Fruit fly (Drosophila melanogaster) whole organism, prepupa: ENCODE measurements around the gene CG5863.
A peak's percentile ranks its signal among the peaks of the same experiment; 100 is the strongest.

Experiments
- Blimp-1 ChIP-seq: fragments of 200-800 bp; sonication (Bioruptor generic); optimal IDR thresholded peaks from 3 replicates; lab custom pipeline; 2017; ENCODE audit warnings: missing biosample characterization, missing genetic modification characterization, mild to moderate bottlenecking, moderate library complexity, missing genetic modification reagents
- CG10631 ChIP-seq: fragments of 200-800 bp; sonication (Bioruptor generic); optimal IDR thresholded peaks from 2 replicates; lab custom pipeline; 2016; ENCODE audit warnings: missing biosample characterization, missing genetic modification characterization
- CG11294 ChIP-seq: fragments of 200-800 bp; sonication (Bioruptor generic); IDR thresholded peaks from 2 replicates; pipeline ENCODE4 v1.3.6; 2022; ENCODE audit warnings: missing biosample characterization, missing genetic modification characterization
- CG11762 ChIP-seq: fragments of 200-800 bp; sonication (Bioruptor generic); optimal IDR thresholded peaks from 3 replicates; lab custom pipeline; 2016; ENCODE audit warnings: missing biosample characterization, missing genetic modification characterization; ENCODE audit not compliant: insufficient read depth
- CG11902 ChIP-seq: fragments of 200-800 bp; sonication (Bioruptor generic); optimal IDR thresholded peaks from 3 replicates; lab custom pipeline; 2016; ENCODE audit warnings: missing biosample characterization, missing genetic modification characterization
- CG15336 ChIP-seq: fragments of 200-800 bp; sonication (Bioruptor generic); IDR thresholded peaks from 2 replicates; pipeline ENCODE4 v1.3.6; 2022; ENCODE audit warnings: missing biosample characterization, missing genetic modification characterization
- CG1621 ChIP-seq: fragments of 200-800 bp; sonication (Bioruptor generic); optimal IDR thresholded peaks from 3 replicates; lab custom pipeline; 2018; ENCODE audit warnings: missing biosample characterization, mild to moderate bottlenecking, missing genetic modification characterization
- CG16779 ChIP-seq: fragments of 200-800 bp; sonication (Bioruptor generic); optimal IDR thresholded peaks from 3 replicates; lab custom pipeline; 2017; ENCODE audit warnings: missing biosample characterization, mild to moderate bottlenecking, missing genetic modification characterization
- CG3032 ChIP-seq: fragments of 200-800 bp; optimal IDR thresholded peaks from 2 replicates; lab custom pipeline; 2019; ENCODE audit warnings: missing biosample characterization, mild to moderate bottlenecking, missing genetic modification characterization, moderate library complexity
- CG31627 ChIP-seq: fragments of 200-800 bp; sonication (Bioruptor generic); optimal IDR thresholded peaks from 3 replicates; lab custom pipeline; 2016; ENCODE audit warnings: missing biosample characterization, missing genetic modification characterization
- CG32006 ChIP-seq: fragments of 200-800 bp; sonication (Bioruptor generic); optimal IDR thresholded peaks from 3 replicates; lab custom pipeline; 2017; ENCODE audit warnings: missing biosample characterization, mild to moderate bottlenecking, missing genetic modification characterization
- CG34406 ChIP-seq: fragments of 200-800 bp; sonication (Bioruptor generic); optimal IDR thresholded peaks from 3 replicates; lab custom pipeline; 2016; ENCODE audit warnings: missing biosample characterization, missing genetic modification characterization
- CG3919 ChIP-seq: fragments of 200-800 bp; sonication (Bioruptor generic); optimal IDR thresholded peaks from 3 replicates; lab custom pipeline; 2016; ENCODE audit warnings: missing biosample characterization, missing genetic modification characterization
- CG6163 ChIP-seq: fragments of 200-800 bp; sonication (Bioruptor generic); IDR thresholded peaks from 3 replicates; pipeline ENCODE4 v1.3.6; 2022; ENCODE audit warnings: missing biosample characterization, missing genetic modification characterization
- CG6854 ChIP-seq: fragments of 200-800 bp; sonication (Bioruptor generic); optimal IDR thresholded peaks from 2 replicates; lab custom pipeline; 2017; ENCODE audit warnings: missing biosample characterization, mild to moderate bottlenecking, missing genetic modification characterization
- CG7368 ChIP-seq: fragments of 200-800 bp; sonication (Bioruptor generic); optimal IDR thresholded peaks from 3 replicates; lab custom pipeline; 2016; ENCODE audit warnings: missing biosample characterization, missing genetic modification characterization
- CG8319 ChIP-seq: fragments of 200-800 bp; sonication (Bioruptor generic); optimal IDR thresholded peaks from 3 replicates; lab custom pipeline; 2016; ENCODE audit warnings: missing biosample characterization, missing genetic modification characterization
- CG8632 ChIP-seq: fragments of 200-800 bp; sonication (Bioruptor generic); optimal IDR thresholded peaks from 3 replicates; lab custom pipeline; 2016; ENCODE audit warnings: missing biosample characterization, missing genetic modification characterization
- Eip75B ChIP-seq: fragments of 200-800 bp; sonication (Bioruptor generic); optimal IDR thresholded peaks from 3 replicates; lab custom pipeline; 2016; ENCODE audit warnings: missing biosample characterization, missing genetic modification characterization
- Eip78C ChIP-seq: fragments of 200-800 bp; sonication (Bioruptor generic); peaks from one replicate; lab custom pipeline; 2016; ENCODE audit warnings: missing biosample characterization, missing genetic modification characterization
- Ets21C ChIP-seq: fragments of 200-800 bp; sonication (Bioruptor generic); optimal IDR thresholded peaks from 3 replicates; lab custom pipeline; 2016; ENCODE audit warnings: missing biosample characterization, missing genetic modification characterization
- Ets96B ChIP-seq: fragments of 200-800 bp; optimal IDR thresholded peaks from 2 replicates; lab custom pipeline; 2019; ENCODE audit warnings: missing biosample characterization, mild to moderate bottlenecking, missing genetic modification characterization, moderate library complexity
- Gug ChIP-seq: fragments of 200-800 bp; sonication (Bioruptor generic); IDR thresholded peaks from 2 replicates; pipeline ENCODE4 v1.3.6; 2022; ENCODE audit warnings: missing biosample characterization, missing genetic modification characterization
- Hr38 ChIP-seq: sonication (Bioruptor generic); optimal IDR thresholded peaks from 2 replicates; lab custom pipeline; 2016; ENCODE audit warnings: missing biosample characterization, missing genetic modification characterization
- Hr39 ChIP-seq: fragments of 200-800 bp; sonication (Bioruptor generic); optimal IDR thresholded peaks from 2 replicates; lab custom pipeline; 2016; ENCODE audit warnings: missing biosample characterization, missing genetic modification characterization
- Lpt ChIP-seq: fragments of 200-800 bp; sonication (Bioruptor generic); optimal IDR thresholded peaks from 3 replicates; lab custom pipeline; 2016; ENCODE audit warnings: missing biosample characterization, missing genetic modification characterization
- Met ChIP-seq: fragments of 200-800 bp; sonication (Bioruptor generic); optimal IDR thresholded peaks from 3 replicates; lab custom pipeline; 2016; ENCODE audit warnings: missing biosample characterization, missing genetic modification characterization
- OdsH ChIP-seq: fragments of 200-800 bp; sonication (Bioruptor generic); optimal IDR thresholded peaks from 3 replicates; lab custom pipeline; 2016; ENCODE audit warnings: missing biosample characterization, missing genetic modification characterization
- Smox ChIP-seq: fragments of 200-800 bp; sonication (Bioruptor generic); optimal IDR thresholded peaks from 3 replicates; lab custom pipeline; 2016; ENCODE audit warnings: missing biosample characterization, missing genetic modification characterization
- Sox102F ChIP-seq: fragments of 200-800 bp; sonication (Bioruptor generic); optimal IDR thresholded peaks from 2 replicates; lab custom pipeline; 2016; ENCODE audit warnings: missing biosample characterization, mild to moderate bottlenecking, missing genetic modification characterization
- Sox14 ChIP-seq: fragments of 200-800 bp; sonication (Bioruptor generic); optimal IDR thresholded peaks from 3 replicates; lab custom pipeline; 2016; ENCODE audit warnings: missing biosample characterization, missing genetic modification characterization
- Sox15 ChIP-seq: fragments of 200-800 bp; sonication (Bioruptor generic); optimal IDR thresholded peaks from 3 replicates; lab custom pipeline; 2016; ENCODE audit warnings: missing biosample characterization, missing genetic modification characterization
- acj6 ChIP-seq: fragments of 200-800 bp; sonication (Bioruptor generic); optimal IDR thresholded peaks from 3 replicates; lab custom pipeline; 2016; ENCODE audit warnings: missing biosample characterization, missing genetic modification characterization
- cyc ChIP-seq: fragments of 200-800 bp; sonication (Bioruptor generic); optimal IDR thresholded peaks from 3 replicates; lab custom pipeline; 2016; ENCODE audit warnings: missing biosample characterization, missing genetic modification characterization
- dsx ChIP-seq: fragments of 200-800 bp; optimal IDR thresholded peaks from 3 replicates; lab custom pipeline; 2019; ENCODE audit warnings: missing biosample characterization, mild to moderate bottlenecking, missing genetic modification characterization, moderate library complexity; ENCODE audit not compliant: poor library complexity, severe bottlenecking
- eg ChIP-seq: fragments of 200-800 bp; sonication (Bioruptor generic); IDR thresholded peaks from 3 replicates; pipeline ENCODE4 v1.3.6; 2022; ENCODE audit warnings: missing biosample characterization, missing genetic modification characterization
- esn ChIP-seq: fragments of 200-800 bp; sonication (Bioruptor generic); optimal IDR thresholded peaks from 2 replicates; lab custom pipeline; 2016; ENCODE audit warnings: missing biosample characterization, mild to moderate bottlenecking, missing genetic modification characterization, moderate library complexity
- net ChIP-seq: fragments of 200-800 bp; sonication (Bioruptor generic); optimal IDR thresholded peaks from 3 replicates; lab custom pipeline; 2016; ENCODE audit warnings: missing biosample characterization, missing genetic modification characterization
- salr ChIP-seq, 2 experiments: fragments of 200-800 bp; sonication (Bioruptor generic); optimal IDR thresholded peaks; 3 replicates each; lab custom pipeline; 2016 to 2018; ENCODE audit warnings: missing biosample characterization in 2 of 2, missing genetic modification characterization in 2 of 2, mild to moderate bottlenecking in 1 of 2
- spab ChIP-seq: fragments of 200-800 bp; sonication (Bioruptor generic); optimal IDR thresholded peaks from 2 replicates; lab custom pipeline; 2017; ENCODE audit warnings: missing biosample characterization, mild to moderate bottlenecking, missing genetic modification characterization, missing genetic modification reagents
- ss ChIP-seq, 2 experiments: fragments of 200-800 bp; sonication (Bioruptor generic); optimal IDR thresholded peaks; 2 replicates in 1 of 2; 3 replicates in 1 of 2; lab custom pipeline; 2017 to 2018; ENCODE audit warnings: mild to moderate bottlenecking in 2 of 2, missing biosample characterization in 2 of 2, missing genetic modification characterization in 2 of 2, moderate library complexity in 1 of 2
- svp ChIP-seq: fragments of 200-800 bp; sonication (Bioruptor generic); peaks from one replicate; lab custom pipeline; 2016; ENCODE audit warnings: missing biosample characterization, missing genetic modification characterization
- topi ChIP-seq: fragments of 200-800 bp; sonication (Bioruptor generic); optimal IDR thresholded peaks from 3 replicates; lab custom pipeline; 2016; ENCODE audit warnings: missing biosample characterization, missing genetic modification characterization

The CG5863 gene

DNA sequence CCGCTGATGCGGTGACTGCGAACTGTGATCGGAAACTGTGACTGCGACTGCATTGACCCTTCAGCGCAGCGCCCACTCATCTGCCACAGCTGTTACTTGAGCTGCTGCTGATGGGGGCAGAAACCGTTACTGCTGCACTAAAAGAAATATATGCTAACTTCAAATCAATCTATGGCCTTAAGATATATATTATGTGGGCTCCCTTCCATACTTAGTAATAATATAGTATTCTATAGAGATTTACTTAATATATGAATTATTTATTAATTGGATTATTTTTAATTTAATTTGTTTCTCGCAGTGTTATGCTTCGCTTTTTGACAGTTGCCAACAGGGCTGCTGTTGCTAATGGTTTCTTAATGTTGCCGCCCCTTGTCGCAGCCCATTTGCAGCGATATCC is 31.9 kb upstream of the CG5863 start:
- TF ChIP-seq CG32006 (GFP tag; lab: Kevin White, UChicago), result no peak
- 0 out of 3 replicates have a peak, but pooled peaks have one; percentile 22 for TF ChIP-seq eg (GFP tag; lab: Robert Waterston, UW)
- TF ChIP-seq svp (GFP tag; lab: Kevin White, UChicago), result peak; percentile 58
- TF ChIP-seq, all 60 proteins: peak for 2

DNA sequence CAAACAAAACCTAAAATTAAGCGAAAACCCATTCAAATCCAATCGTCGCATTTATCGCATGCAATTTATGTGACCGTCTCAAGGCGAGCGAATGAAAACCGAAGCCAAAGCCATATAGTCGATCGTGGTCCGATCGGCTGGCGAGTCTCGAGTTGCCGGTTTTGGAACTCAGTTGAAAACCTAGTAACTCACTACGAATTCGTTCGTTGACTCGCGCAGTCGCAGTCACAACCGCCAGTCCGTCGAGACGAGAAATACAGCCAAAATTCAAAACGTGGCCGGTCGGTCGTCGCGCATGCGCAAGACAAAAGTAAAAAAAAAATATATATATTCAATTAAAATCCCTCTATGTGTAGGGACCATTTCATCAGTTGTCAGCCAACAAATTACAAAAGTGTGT is 31.2 kb upstream of the CG5863 start, which contains the start of gene lute:
Gene lute, plus strand, starts transcription at position 203 of the 400 bp plus-strand sequence.
- TF ChIP-seq Eip78C (peak; percentile 59), CG8632 (GFP tag; lab: Kevin White, UChicago) (no peak), Sox102F (GFP tag; lab: Kevin White, UChicago) (peak; percentile 4), CG34406 (GFP tag; lab: Kevin White, UChicago) (no peak), CG6163 (0 out of 3 replicates have a peak, but pooled peaks have one; percentile 24)

DNA sequence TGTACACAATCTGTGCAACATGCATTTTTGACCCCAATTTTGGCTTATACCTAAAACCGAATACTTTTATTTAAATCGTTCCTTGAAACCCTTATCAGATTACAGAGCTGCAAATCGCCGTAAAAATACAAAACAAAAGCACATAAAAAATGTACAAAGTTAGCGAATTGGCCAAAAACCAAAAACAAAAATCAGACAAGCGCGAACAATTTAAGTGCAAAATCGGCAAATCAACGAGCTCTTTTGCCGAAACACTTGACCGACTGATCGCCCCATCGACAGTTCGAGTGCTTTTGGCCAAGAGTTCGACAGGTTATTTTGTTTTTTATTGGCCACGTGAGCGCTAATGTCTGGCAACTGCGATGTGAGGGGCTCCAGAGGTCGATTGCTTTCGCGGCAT is 29.0 kb upstream of the CG5863 start:
- TF ChIP-seq CG31627 (no peak), cyc (GFP tag; lab: Kevin White, UChicago) (no peak), svp (GFP tag; lab: Kevin White, UChicago) (no peak), CG15336 (GFP tag; lab: Robert Waterston, UW) (no peak), CG11902 (GFP tag; lab: Kevin White, UChicago) (no peak), CG11294 (GFP tag; lab: Robert Waterston, UW) (no peak), topi (no peak), salr (GFP tag; optimal IDR thresholded peaks at IDR 0.05; lab: Kevin White, UChicago) (no peak), Gug (GFP tag; lab: Robert Waterston, UW) (no peak), dsx (GFP tag; lab: Kevin White, UChicago) (no peak), Hr38 (GFP tag; lab: Kevin White, UChicago) (no peak), Blimp-1 (GFP tag; lab: Kevin White, UChicago) (no peak), Sox15 (GFP tag; lab: Kevin White, UChicago) (no peak), Lpt (GFP tag; lab: Kevin White, UChicago) (no peak), Eip78C (no peak), Met (GFP tag; lab: Kevin White, UChicago) (no peak), Sox14 (no peak), Smox (GFP tag; lab: Kevin White, UChicago) (no peak), CG8319 (GFP tag; lab: Kevin White, UChicago) (no peak)

DNA sequence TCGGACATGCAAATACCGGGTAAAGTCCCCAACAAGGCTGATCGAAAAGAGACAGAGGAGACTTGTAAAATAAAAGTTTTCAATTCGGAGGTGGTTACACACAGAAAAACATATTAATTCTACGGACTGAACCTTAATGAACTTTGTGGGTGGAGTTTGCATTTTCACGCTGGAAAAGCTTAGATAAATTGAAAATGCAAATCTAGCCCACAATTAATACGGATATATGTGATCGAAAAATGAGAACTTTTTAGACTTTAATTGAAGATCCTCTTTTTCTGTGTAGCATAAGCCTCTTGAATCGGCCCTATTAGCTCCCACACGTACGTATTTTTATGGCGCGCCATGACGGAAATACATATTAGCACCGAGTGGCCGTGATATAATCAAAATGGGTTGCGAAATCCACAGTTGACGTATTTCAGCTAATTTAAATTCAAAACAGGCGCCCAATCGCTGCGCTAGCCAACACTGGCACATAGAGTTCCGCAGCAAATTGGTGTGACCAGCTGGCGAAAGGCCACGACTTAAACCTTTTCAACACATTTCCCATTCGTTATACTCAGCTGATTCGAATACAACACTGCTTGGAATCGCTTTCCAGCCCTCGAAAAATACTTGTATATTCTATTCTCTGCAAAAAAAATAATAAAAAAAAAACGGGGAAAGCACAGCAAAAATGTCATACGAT is 25.4 kb upstream of the CG5863 start:
- TF ChIP-seq CG6163 (peak; percentile 58), Smox (GFP tag; lab: Kevin White, UChicago) (peak; percentile 51), svp (GFP tag; lab: Kevin White, UChicago) (peak; percentile 79), CG6854 (GFP tag; lab: Kevin White, UChicago) (no peak), Gug (GFP tag; lab: Robert Waterston, UW) (0 out of 2 replicates have a peak, but pooled peaks have one; percentile 18), CG3032 (tag; lab: Kevin White, UChicago) (peak; percentile 50), Hr39 (GFP tag; lab: Kevin White, UChicago) (peak; percentile 43), CG16779 (tag; lab: Kevin White, UChicago) (no peak), CG11762 (GFP tag; lab: Kevin White, UChicago) (no peak), CG1621 (tag; lab: Kevin White, UChicago) (peak; percentile 51), CG3919 (GFP tag; lab: Kevin White, UChicago) (peak; percentile 67), CG11294 (GFP tag; lab: Robert Waterston, UW) (peak; percentile 11; the same call in 1 of the 2 replicates), CG10631 (GFP tag; lab: Kevin White, UChicago) (peak; percentile 68), eg (GFP tag; lab: Robert Waterston, UW) (peak; percentile 52), Sox15 (GFP tag; lab: Kevin White, UChicago) (no peak), Ets21C (GFP tag; lab: Kevin White, UChicago) (no peak), CG8319 (GFP tag; lab: Kevin White, UChicago) (no peak), CG15336 (GFP tag; lab: Robert Waterston, UW) (peak; percentile 8; the same call in 1 of the 2 replicates), spab (GFP tag; lab: Kevin White, UChicago) (no peak), CG7368 (peak; percentile 47), Ets96B (peak; percentile 42), Eip75B (GFP tag; lab: Kevin White, UChicago) (peak; percentile 33), Blimp-1 (GFP tag; lab: Kevin White, UChicago) (peak; percentile 36), OdsH (peak; percentile 2), net (GFP tag; lab: Kevin White, UChicago) (peak; percentile 62), esn (GFP tag; lab: Kevin White, UChicago) (peak; percentile 76), acj6 (peak; percentile 13), ss (GFP tag; optimal IDR thresholded peaks at IDR 0.05; lab: Kevin White, UChicago) (peak in 1 of 2 experiments; percentile 44), CG31627 (peak; percentile 59)
